Fruit fly (Drosophila melanogaster) Kc167 (cell line): Measurements from ENCODE around the gene Rpn7.

Experiments used
- Myc ChIP-seq: fragments of >200 bp; optimal IDR thresholded peaks from 2 replicates; lab custom pipeline; 2017; ENCODE audit warnings: missing external identifiers
- Sin3A ChIP-seq: fragments of >200 bp; optimal IDR thresholded peaks from 2 replicates; lab custom pipeline; 2018; ENCODE audit warnings: missing external identifiers
- h ChIP-seq: fragments of >200 bp; optimal IDR thresholded peaks from 3 replicates; lab custom pipeline; 2018; ENCODE audit warnings: missing external identifiers
- insv ChIP-seq: fragments of >200 bp; optimal IDR thresholded peaks from 3 replicates; lab custom pipeline; 2018; ENCODE audit warnings: missing external identifiers
- psq ChIP-seq: fragments of >200 bp; optimal IDR thresholded peaks from 2 replicates; lab custom pipeline; 2017; ENCODE audit warnings: missing external identifiers
- ttk ChIP-seq: sonication (Bioruptor generic); optimal IDR thresholded peaks from 2 replicates; lab custom pipeline; 2017; ENCODE audit warnings: missing external identifiers

The Rpn7 gene

dm6 chr3R:22467939-22468571 lies 6.2 kb upstream of the Rpn7 start, which contains the start of the genes CG5377 and Nrx-1:
TSS of gene CG5377 (minus strand) at chr3R:22468157.
TSS of gene Nrx-1 (plus strand) at chr3R:22468512.
- TF ChIP-seq Myc (lab: Kevin White, UChicago): no peak
- TF ChIP-seq psq (lab: Kevin White, UChicago): no peak
- TF ChIP-seq ttk (lab: Kevin White, UChicago): no peak
- no peak for TF ChIP-seq insv (lab: Kevin White, UChicago)
- TF ChIP-seq h (lab: Kevin White, UChicago): no peak
- TF ChIP-seq Sin3A (lab: Kevin White, UChicago): no peak

DNA sequence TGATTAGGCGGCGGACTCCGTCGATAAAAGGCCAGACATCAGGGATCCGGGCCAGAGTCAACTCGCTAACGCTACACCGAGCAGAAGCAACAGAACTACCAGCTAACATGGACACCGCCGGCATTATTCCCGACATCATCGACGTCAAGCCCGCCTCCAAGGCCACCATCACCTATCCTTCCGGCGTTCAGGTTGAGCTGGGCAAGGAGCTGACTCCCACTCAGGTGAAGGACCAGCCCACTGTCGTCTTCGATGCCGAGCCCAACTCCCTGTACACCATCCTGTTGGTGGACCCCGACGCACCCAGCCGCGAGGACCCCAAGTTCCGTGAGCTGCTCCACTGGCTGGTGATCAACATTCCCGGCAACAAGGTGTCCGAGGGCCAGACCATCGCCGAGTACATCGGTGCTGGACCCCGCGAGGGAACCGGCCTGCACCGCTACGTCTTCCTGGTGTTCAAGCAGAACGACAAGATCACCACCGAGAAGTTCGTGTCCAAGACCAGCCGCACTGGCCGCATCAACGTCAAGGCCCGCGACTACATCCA lies 4.2 kb upstream of the Rpn7 start, which contains the start of gene Pebp1:
Pebp1 (plus strand) TSS at position 51 of the 547 bp plus-strand sequence.
- no peak for TF ChIP-seq psq (lab: Kevin White, UChicago)
- TF ChIP-seq ttk (lab: Kevin White, UChicago): no peak
- no peak for TF ChIP-seq insv (lab: Kevin White, UChicago)
- no peak for TF ChIP-seq h (lab: Kevin White, UChicago)
- no peak for TF ChIP-seq Myc (lab: Kevin White, UChicago)
- TF ChIP-seq Sin3A (lab: Kevin White, UChicago): no peak

- no peak for TF ChIP-seq Sin3A (lab: Kevin White, UChicago)
- TF ChIP-seq ttk (lab: Kevin White, UChicago): no peak
- no peak for TF ChIP-seq insv (lab: Kevin White, UChicago)
- TF ChIP-seq Myc (lab: Kevin White, UChicago): no peak
- TF ChIP-seq psq (lab: Kevin White, UChicago): no peak
- TF ChIP-seq h (lab: Kevin White, UChicago): no peak
These were observed 3.3 kb upstream of the Rpn7 start for dm6 chr3R:22465138-22465537.

DNA sequence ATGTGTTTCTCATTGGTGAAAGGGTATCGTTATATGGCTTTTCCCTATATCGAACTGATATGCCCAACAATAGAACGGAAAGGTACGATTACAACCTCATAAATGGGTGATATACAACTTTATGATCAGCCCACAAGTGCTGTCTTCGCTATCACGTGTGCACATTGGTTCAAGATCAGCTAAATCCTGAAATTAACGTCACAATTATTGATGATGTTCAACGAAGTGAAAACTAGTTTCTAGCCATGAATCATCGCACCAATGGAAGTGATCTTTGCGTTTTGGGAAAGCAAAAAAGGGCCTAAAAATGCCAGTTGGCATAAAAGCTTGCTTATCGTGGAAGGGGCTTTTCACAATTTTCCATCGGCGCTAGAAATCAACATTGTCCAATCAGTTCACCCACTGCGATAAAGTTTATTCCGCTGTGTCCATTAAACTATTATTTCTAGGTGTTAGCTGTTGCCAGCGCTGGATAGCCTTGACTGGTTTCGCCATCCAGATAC lies 2.8 kb upstream of the Rpn7 start, which contains the start of gene CG7054:
CG7054 (plus strand) TSS at position 375 of the 503 bp plus-strand sequence.
- TF ChIP-seq Sin3A (lab: Kevin White, UChicago): no peak
- TF ChIP-seq h (lab: Kevin White, UChicago): no peak
- no peak for TF ChIP-seq ttk (lab: Kevin White, UChicago)
- no peak for TF ChIP-seq Myc (lab: Kevin White, UChicago)
- TF ChIP-seq psq (lab: Kevin White, UChicago): no peak
- no peak for TF ChIP-seq insv (lab: Kevin White, UChicago)

- no peak for TF ChIP-seq psq (lab: Kevin White, UChicago)
- no peak for TF ChIP-seq insv (lab: Kevin White, UChicago)
- no peak for TF ChIP-seq Sin3A (lab: Kevin White, UChicago)
- TF ChIP-seq Myc (lab: Kevin White, UChicago): no peak
- TF ChIP-seq ttk (lab: Kevin White, UChicago): no peak
- no peak for TF ChIP-seq h (lab: Kevin White, UChicago)
These were observed 5.8 kb downstream of the Rpn7 start for dm6 chr3R:22456007-22456406.

DNA sequence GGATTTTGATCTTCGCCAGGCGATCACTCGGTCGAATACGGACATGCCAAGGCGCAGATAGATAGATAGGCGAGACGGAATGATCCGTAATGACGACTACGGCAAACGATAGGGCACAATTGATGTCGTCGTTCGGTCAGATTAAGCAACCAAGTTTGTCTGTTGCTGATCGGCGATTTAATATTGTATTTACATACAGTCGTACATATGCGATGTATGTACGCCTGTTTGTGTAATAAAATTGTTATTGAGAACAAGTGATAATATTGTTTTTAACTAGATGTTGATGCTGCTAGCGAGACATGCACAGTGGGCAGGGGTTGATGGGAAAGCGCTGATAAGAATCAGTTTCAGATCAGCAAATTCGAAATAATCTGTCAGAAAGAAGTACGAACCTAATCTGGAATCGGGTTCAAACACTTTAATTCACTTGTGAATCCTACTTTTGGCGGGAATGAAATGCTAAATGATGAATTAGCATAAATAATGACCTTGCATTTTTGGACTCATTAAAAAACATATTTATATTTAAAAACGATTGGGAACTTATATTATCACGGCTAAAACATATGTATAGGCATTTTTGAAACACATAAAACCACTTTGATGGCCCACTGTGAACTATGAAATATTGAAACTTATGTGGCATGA lies 6.4 kb downstream of the Rpn7 start:
- TF ChIP-seq Sin3A (lab: Kevin White, UChicago): no peak
- TF ChIP-seq psq (lab: Kevin White, UChicago): no peak

DNA sequence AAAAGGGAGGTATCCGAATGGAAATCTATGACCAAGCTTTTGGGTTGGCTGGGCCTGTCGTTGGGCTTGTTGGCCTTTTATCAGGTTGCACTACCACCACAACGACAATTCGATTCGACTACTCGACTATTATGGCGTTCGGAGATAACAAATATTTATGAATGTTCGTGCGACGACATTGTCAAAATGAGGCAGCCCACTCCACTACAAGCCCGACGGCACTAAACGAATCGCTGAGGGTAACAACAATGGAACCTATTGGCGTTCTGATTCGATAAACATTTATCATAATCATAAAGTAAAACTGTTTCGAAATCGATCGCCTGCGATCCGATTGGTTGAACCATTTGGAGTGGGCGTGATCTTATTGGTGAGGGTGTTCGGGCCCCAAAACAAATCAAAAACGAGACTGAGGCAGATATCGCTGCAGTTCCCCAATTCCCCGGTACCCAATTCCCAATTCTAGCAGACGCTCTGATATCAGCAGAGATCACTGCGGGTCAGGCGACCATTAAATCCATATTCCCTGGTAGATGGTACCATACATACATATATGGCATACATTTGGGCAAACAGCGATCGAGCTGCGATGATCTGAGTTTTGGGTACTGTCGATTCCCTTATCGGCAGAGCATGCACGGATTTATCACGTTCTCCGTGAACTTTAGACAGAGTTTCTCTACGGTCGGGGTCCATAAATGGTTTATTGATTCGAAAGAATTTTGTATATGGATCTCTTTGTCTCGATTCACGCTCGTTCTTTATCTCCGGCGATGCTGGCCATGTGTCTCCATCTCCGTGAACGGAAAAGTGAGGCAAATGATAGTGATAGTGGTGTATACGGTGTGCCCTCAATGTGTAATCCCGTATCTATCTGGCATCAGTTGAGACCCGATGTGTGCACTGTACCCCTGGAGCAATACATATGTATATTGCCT lies 7.2 kb downstream of the Rpn7 start:
- TF ChIP-seq ttk (lab: Kevin White, UChicago) (no peak), Sin3A (lab: Kevin White, UChicago) (no peak), h (lab: Kevin White, UChicago) (no peak), insv (lab: Kevin White, UChicago) (no peak), Myc (lab: Kevin White, UChicago) (no peak)

dm6 chr3R:22449871-22450424 lies 11.9 kb downstream of the Rpn7 start:
- TF ChIP-seq Myc (lab: Kevin White, UChicago) (no peak), ttk (lab: Kevin White, UChicago) (no peak), Sin3A (lab: Kevin White, UChicago) (no peak), psq (lab: Kevin White, UChicago) (no peak), insv (lab: Kevin White, UChicago) (no peak), h (lab: Kevin White, UChicago) (no peak)

DNA sequence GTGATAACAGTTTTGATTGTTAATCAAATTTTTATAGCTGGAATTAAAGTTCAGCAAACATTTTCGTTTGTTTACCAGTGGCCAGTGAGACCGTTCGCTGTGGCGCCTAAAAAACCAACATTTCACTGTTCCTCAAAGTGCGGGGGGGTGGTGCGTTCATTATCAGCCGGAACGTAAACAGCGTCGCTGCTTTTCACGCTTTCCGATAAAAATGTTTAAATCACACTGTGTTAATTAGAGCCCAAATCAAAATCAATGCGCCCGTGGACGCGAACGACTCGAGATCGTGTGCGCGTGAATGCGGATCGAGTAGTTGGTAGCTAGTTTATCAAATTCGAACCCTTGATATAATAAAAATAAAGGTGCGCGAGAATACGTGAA lies 14.0 kb downstream of the Rpn7 start, which contains the start of gene CG34376:
CG34376 (plus strand) TSS at position 226 of the 381 bp plus-strand sequence.
- TF ChIP-seq ttk (lab: Kevin White, UChicago) (no peak), psq (lab: Kevin White, UChicago) (peak; percentile 39), h (lab: Kevin White, UChicago) (no peak), Sin3A (lab: Kevin White, UChicago) (no peak)

dm6 chr3R:22447195-22447873 lies 14.5 kb downstream of the Rpn7 start, which contains the start of gene CG34288:
TSS of gene CG34288 (minus strand) at chr3R:22447263.
- no peak for TF ChIP-seq Myc (lab: Kevin White, UChicago)
